Worm (Caenorhabditis elegans) whole organism, L3 larva: ENCODE measurements around the gene zmp-4.
"Not testable (repeated sequence)": the region's sequence is repeated elsewhere in the genome, so short reads cannot be mapped to it uniquely, and the experiment has no call there.

Source experiments
- aly-2 ChIP-seq: fragments of 150-350 bp; optimal IDR thresholded peaks from 2 replicates; lab custom pipeline; 2014; ENCODE audit warnings: missing biosample characterization, missing genetic modification characterization
- ama-1 ChIP-seq: fragments of 150-350 bp; optimal IDR thresholded peaks from 2 replicates; lab custom pipeline; 2018
- ceh-16 ChIP-seq: sonication (generic microtip); optimal IDR thresholded peaks from 2 replicates; lab custom pipeline; 2017; ENCODE audit warnings: missing biosample characterization, missing genetic modification characterization
- ceh-28 ChIP-seq: fragments of 150-350 bp; optimal IDR thresholded peaks from 2 replicates; lab custom pipeline; 2014; ENCODE audit warnings: missing biosample characterization, missing genetic modification reagents, missing genetic modification characterization
- ceh-9 ChIP-seq: sonication (generic microtip); optimal IDR thresholded peaks from 2 replicates; lab custom pipeline; 2018; ENCODE audit warnings: missing biosample characterization, missing genetic modification characterization
- egl-5 ChIP-seq: fragments of 150-350 bp; optimal IDR thresholded peaks from 2 replicates; lab custom pipeline; 2017; ENCODE audit warnings: missing biosample characterization, missing genetic modification reagents, missing genetic modification characterization, inconsistent platforms
- elt-1 ChIP-seq: fragments of 150-350 bp; optimal IDR thresholded peaks from 2 replicates; lab custom pipeline; 2014; ENCODE audit warnings: missing biosample characterization, missing genetic modification characterization
- elt-2 ChIP-seq: sonication (generic microtip); optimal IDR thresholded peaks from 2 replicates; lab custom pipeline; 2016; ENCODE audit warnings: missing genetic modification reagents, mild to moderate bottlenecking, missing genetic modification characterization, missing compliant biosample characterization
- elt-3 ChIP-seq, 3 experiments: fragments of 150-350 bp in 1 of 3; sonication (generic microtip) in 2 of 3; optimal IDR thresholded peaks; 2 replicates in 2 of 3; 4 replicates in 1 of 3; lab custom pipeline; 2014 to 2017; ENCODE audit warnings: missing biosample characterization in 3 of 3, missing genetic modification characterization in 3 of 3
- eor-1 ChIP-seq, 2 experiments: fragments of 150-350 bp; optimal IDR thresholded peaks; 2 replicates each; lab custom pipeline; 2014 to 2018; ENCODE audit warnings: missing biosample characterization in 2 of 2, missing genetic modification characterization in 2 of 2
- hmg-11 ChIP-seq: sonication (generic microtip); optimal IDR thresholded peaks from 2 replicates; lab custom pipeline; 2016; ENCODE audit warnings: missing genetic modification characterization, missing compliant biosample characterization
- mdl-1 ChIP-seq: fragments of 150-350 bp; optimal IDR thresholded peaks from 2 replicates; lab custom pipeline; 2014; ENCODE audit warnings: missing biosample characterization, missing genetic modification characterization
- nfya-1 ChIP-seq: sonication (generic microtip); optimal IDR thresholded peaks from 2 replicates; lab custom pipeline; 2017; ENCODE audit warnings: missing genetic modification characterization, mild to moderate bottlenecking, missing compliant biosample characterization, antibody characterized with exemption, moderate library complexity; ENCODE audit not compliant: insufficient read depth
- nhr-11 ChIP-seq: fragments of 150-350 bp; optimal IDR thresholded peaks from 2 replicates; lab custom pipeline; 2014; ENCODE audit warnings: missing biosample characterization, missing genetic modification characterization
- nhr-12 ChIP-seq: fragments of 150-350 bp; optimal IDR thresholded peaks from 2 replicates; lab custom pipeline; 2014; ENCODE audit warnings: missing biosample characterization, missing genetic modification characterization
- nhr-23 ChIP-seq: fragments of 150-350 bp; optimal IDR thresholded peaks from 2 replicates; lab custom pipeline; 2014; ENCODE audit warnings: missing biosample characterization, missing genetic modification reagents, missing genetic modification characterization
- nhr-237 ChIP-seq: fragments of 150-350 bp; optimal IDR thresholded peaks from 2 replicates; lab custom pipeline; 2014; ENCODE audit warnings: missing biosample characterization, missing genetic modification characterization
- nhr-25 ChIP-seq: sonication (generic microtip); optimal IDR thresholded peaks from 2 replicates; lab custom pipeline; 2017; ENCODE audit warnings: missing biosample characterization, missing genetic modification characterization
- nhr-43 ChIP-seq: sonication (generic microtip); optimal IDR thresholded peaks from 2 replicates; lab custom pipeline; 2016; ENCODE audit warnings: mild to moderate bottlenecking, missing genetic modification characterization, missing compliant biosample characterization; ENCODE audit not compliant: poor library complexity, severe bottlenecking
- nhr-76 ChIP-seq: fragments of 150-350 bp; sonication (generic microtip); optimal IDR thresholded peaks from 5 replicates; lab custom pipeline; 2014; ENCODE audit warnings: missing biosample characterization, missing genetic modification characterization
- pha-4 ChIP-seq: fragments of 150-350 bp; optimal IDR thresholded peaks from 2 replicates; lab custom pipeline; 2014; ENCODE audit warnings: missing biosample characterization, missing genetic modification reagents, missing genetic modification characterization
- pqm-1 ChIP-seq: fragments of 150-350 bp; optimal IDR thresholded peaks from 2 replicates; lab custom pipeline; 2017; ENCODE audit warnings: missing biosample characterization, missing genetic modification characterization, inconsistent platforms
- sea-2 ChIP-seq: fragments of 150-350 bp; sonication (generic microtip); optimal IDR thresholded peaks from 4 replicates; lab custom pipeline; 2014; ENCODE audit warnings: missing biosample characterization, missing genetic modification reagents, missing genetic modification characterization
- snpc-4 ChIP-seq: fragments of 150-350 bp; optimal IDR thresholded peaks from 2 replicates; lab custom pipeline; 2014; ENCODE audit warnings: missing biosample characterization, missing genetic modification characterization
- tbx-2 ChIP-seq: sonication (generic microtip); optimal IDR thresholded peaks from 2 replicates; lab custom pipeline; 2016; ENCODE audit warnings: mild to moderate bottlenecking, missing genetic modification characterization, missing compliant biosample characterization
- zag-1 ChIP-seq: fragments of 150-350 bp; optimal IDR thresholded peaks from 2 replicates; lab custom pipeline; 2014; ENCODE audit warnings: missing biosample characterization, missing genetic modification characterization
- ztf-11 ChIP-seq: fragments of 150-350 bp; optimal IDR thresholded peaks from 2 replicates; lab custom pipeline; 2014; ENCODE audit warnings: missing biosample characterization, missing genetic modification characterization

The zmp-4 gene

DNA sequence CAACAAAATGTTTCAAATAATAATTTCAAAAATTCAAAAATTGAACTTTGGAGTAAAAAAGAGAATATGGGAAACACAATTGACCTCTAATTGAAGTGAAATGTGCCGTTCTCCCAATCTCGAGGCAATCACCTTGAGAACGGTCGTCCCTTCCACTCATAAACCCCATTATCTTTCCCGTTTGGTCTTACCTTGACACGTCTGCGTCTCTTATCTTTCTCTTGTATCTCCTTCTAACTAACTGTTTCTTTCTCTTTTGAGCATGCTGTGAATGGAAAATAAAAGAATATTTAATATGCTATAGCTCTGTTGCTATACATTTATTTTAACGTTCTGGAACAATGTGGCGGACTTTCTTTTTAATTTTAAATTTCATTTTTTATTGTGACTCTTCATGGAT is 21.9 kb downstream of the zmp-4 start, which contains the start of gene H12D21.10:
Gene H12D21.10, plus strand, starts transcription at position 260 of the 400 bp plus-strand sequence.
- TF ChIP-seq nhr-25 = peak; percentile 27
- TF ChIP-seq pha-4 (tag; lab: Kevin White, UChicago) = peak; percentile 15
- no peak for TF ChIP-seq hmg-11 (tag; lab: Kevin White, UChicago)
- TF ChIP-seq nfya-1 (tag; lab: Kevin White, UChicago) = no peak
- peak; percentile 13 for TF ChIP-seq elt-2 (tag; lab: Kevin White, UChicago)
- TF ChIP-seq egl-5 (tag; lab: Kevin White, UChicago) = no peak
- no peak for TF ChIP-seq snpc-4 (tag; lab: Kevin White, UChicago)

DNA sequence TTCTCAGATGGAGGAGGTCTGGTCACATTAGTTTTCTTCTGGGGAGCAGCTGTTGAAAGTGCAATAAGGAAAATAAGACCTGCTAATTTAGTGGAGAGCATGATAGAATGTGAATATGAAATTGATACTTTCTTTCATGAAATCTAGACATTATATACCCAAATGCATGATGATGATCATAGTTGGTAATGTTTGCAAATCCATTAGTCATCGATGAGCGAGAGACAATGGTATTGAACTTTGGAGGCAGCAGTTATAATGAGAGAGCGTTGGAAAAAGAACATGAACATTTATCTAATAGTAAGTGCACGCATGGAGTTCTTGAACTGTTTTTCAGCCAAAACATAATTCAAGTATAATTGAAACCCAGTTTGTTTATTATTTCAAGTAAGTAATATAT is 23.7 kb downstream of the zmp-4 start, which contains the start of gene H12D21.6:
Gene H12D21.6, minus strand, starts transcription at position 101 of the 400 bp plus-strand sequence.
- TF ChIP-seq mdl-1 = no peak
- no peak for TF ChIP-seq ceh-16 (tag; lab: Kevin White, UChicago)
- TF ChIP-seq nhr-12 (tag; lab: Kevin White, UChicago) = no peak
- TF ChIP-seq zag-1 (tag; lab: Kevin White, UChicago) = no peak
- TF ChIP-seq aly-2 (tag; lab: Kevin White, UChicago) = no peak
- no peak for TF ChIP-seq hmg-11 (tag; lab: Kevin White, UChicago)
- TF ChIP-seq nhr-43 (tag; lab: Kevin White, UChicago) = no peak
- TF ChIP-seq, all 47 proteins: peak for 0

DNA sequence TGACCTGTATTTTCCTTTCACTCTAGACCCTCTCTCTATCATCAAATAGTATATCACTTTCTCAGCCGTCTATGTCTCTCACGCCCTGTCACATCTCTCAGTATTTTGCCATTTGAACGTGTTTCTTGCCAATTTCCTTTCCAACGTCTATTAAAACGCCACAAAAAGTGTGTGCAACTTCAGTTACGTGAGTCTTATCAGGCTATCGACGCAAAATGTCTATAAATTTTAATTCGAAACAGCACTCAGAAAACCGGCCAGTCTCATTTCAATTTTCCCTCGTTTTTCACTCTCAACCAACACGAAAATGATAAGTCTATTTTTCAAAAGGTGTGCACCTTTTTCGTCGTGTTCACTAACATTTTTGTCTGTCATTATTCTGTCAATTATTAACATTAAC is 25.9 kb downstream of the zmp-4 start, which contains the start of gene mpst-3:
Gene mpst-3, plus strand, starts transcription at position 91 of the 400 bp plus-strand sequence.
- TF ChIP-seq pha-4 (tag; lab: Kevin White, UChicago) (peak; percentile 27), pqm-1 (tag; lab: Kevin White, UChicago) (peak; percentile 58), elt-2 (tag; lab: Kevin White, UChicago) (peak; percentile 83), ceh-9 (tag; lab: Kevin White, UChicago) (no peak)
- TF ChIP-seq, all 47 proteins: peak for 3

DNA sequence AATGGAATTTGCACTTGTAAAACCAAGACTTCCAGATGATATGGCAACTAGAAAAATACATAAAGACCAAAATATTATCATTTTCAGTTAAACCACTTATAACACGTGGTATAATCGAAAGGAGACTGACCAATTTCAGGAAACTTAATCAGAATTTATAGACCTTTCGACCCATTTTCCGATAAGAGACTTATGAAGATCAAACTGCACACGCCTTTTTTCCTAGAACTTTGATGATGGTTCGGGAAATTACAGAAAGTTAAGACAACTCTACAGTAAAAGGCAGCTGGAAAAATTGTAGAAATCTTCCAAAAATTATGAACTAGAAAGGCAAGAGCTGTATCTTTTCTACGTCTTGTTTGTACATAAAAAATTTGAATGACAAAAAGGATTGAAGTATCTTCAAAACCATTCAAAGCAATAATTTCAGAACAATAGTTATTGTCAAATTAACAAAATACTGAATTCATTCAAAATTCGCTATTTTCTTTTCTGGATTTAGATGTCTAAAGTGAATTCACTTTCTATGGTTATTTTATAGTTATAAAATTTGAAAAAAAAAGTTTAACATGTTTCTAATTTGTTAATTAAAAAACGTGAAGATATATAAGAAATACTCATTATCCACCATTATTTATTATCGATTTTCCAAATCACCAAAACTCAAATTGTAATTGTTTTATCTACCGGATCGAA is 27.9 kb downstream of the zmp-4 start, which contains the start of the genes mpst-2 and H12D21.5:
Gene mpst-2, minus strand, starts transcription at position 101 of the 696 bp plus-strand sequence.
Gene H12D21.5, plus strand, starts transcription at position 646 of the 696 bp plus-strand sequence.
- TF ChIP-seq tbx-2 (tag; lab: Kevin White, UChicago) = no peak
- no peak for TF ChIP-seq ama-1 (lab: Kevin White, UChicago)
- TF ChIP-seq sea-2 (GFP tag; lab: Kevin White, UChicago) = no peak
- TF ChIP-seq eor-1 (tag; optimal IDR thresholded peaks at IDR 0.05; lab: Kevin White, UChicago) = no peak
- no peak for TF ChIP-seq nfya-1 (tag; lab: Kevin White, UChicago)
- TF ChIP-seq nhr-23 = no peak
- TF ChIP-seq nhr-76 (tag; lab: Kevin White, UChicago) = no peak

DNA sequence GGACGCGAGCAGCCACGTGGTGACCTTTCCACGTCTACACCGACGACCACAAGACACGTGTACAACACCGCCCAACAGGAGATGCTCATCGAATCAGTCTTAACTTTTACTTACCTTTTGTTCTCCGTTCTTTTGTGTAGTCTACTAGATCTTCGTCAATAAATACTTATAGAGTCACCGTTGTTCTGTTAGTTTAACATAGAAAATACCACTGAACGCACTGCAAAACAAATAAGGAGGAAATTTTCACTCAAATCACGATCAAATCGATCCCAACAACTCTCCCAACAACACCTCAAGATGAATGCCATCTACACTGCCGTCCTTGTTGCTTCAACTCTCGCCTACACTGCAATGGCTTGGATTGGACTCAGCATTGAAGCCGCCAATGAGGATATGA is 30.6 kb downstream of the zmp-4 start, which contains the start of gene nspa-2:
Gene nspa-2, plus strand, starts transcription at position 301 of the 400 bp plus-strand sequence.
- TF ChIP-seq elt-1 (tag; lab: Kevin White, UChicago); ceh-28 (tag; lab: Kevin White, UChicago); elt-3 (tag; optimal IDR thresholded peaks at IDR 0.05; lab: Kevin White, UChicago): not testable (repeated sequence)

DNA sequence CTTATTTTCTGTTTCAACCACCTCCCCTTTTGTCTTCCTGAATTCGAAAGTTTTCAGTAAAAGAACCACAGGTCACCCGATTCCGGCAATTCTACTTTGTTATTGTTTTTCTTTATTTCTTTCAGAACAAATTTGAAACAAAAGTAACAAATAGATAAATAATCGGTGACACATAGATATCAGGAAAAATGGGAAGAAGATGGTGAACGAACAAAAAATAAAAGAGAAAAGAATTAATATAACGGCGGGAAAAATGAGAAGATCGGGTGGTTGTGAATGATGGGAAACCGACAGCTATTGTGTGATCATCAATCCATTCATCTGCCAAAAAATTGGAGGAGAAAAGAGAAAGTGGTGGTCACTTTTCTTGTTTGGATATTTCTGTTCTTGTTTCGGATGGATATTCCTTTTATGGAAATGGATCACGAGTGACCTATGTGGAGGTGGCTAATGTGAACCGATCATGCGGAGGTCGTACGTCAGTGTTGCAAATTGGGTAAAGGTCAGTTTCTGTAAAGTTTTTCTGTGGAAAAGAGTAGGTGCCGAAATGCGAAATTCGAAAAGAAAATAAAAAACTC is 44.1 kb downstream of the zmp-4 start:
- peak; percentile 54 for TF ChIP-seq nhr-23
- no peak for TF ChIP-seq ztf-11 (tag; lab: Kevin White, UChicago)

DNA sequence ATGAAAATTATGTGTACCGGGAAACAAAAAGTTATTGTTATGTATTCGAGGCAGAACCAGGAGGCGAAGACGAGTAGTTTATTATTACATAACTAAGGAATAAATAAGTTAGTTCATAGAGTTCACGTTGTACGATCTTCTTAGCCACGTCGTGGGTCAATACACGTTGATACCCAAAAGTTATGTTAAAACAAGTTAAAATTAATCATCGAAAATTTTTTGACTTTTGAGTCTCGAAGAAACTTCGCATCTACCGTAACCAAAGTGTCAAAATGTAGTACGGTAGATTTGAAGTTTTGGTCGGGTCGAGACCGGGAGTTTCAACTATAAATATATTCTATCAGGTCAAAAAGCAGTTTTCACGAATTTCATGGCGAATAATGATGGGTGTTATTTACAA is 44.7 kb downstream of the zmp-4 start, which contains the start of gene ZC412.10:
Gene ZC412.10, minus strand, starts transcription at position 101 of the 400 bp plus-strand sequence.
- TF ChIP-seq nhr-11; nhr-237 (tag; lab: Kevin White, UChicago); nfya-1 (tag; lab: Kevin White, UChicago): not testable (repeated sequence)
